Comparison of ENCODE assay signal across 1 fruit fly cellular context in genomic region chrX:12242375-12242774, dm6.
TF ChIP-seq lines count a peak whose summit lies in the region.

No protein-coding gene starts in this region.

TF ChIP-seq in whole organism, embryonic, 481 proteins besides CTCF, POLR2A, EP300 and RAD21 (continued from another document and continues in another):
- TF ChIP-seq CG11504 (tag; optimal IDR thresholded peaks at IDR 0.05; lab: Kevin White, UChicago) = peak; percentile 78
- peak; percentile 63 for TF ChIP-seq Asciz (GFP tag; optimal IDR thresholded peaks at IDR 0.05; lab: Kevin White, UChicago)
- no peak for TF ChIP-seq lov (optimal IDR thresholded peaks at IDR 0.05; lab: Kevin White, UChicago)
- no peak for TF ChIP-seq lov (GFP tag; IDR thresholded peaks at IDR 0.05; lab: Robert Waterston, UW)
- TF ChIP-seq H2.0 (GFP tag; IDR thresholded peaks at IDR 0.05; lab: Robert Waterston, UW) = peak; percentile 17; the same call in 1 of the 2 replicates
- no peak for TF ChIP-seq Neu2 (GFP tag; optimal IDR thresholded peaks at IDR 0.05; lab: Kevin White, UChicago; ENCODE audit: borderline replicate concordance)
- TF ChIP-seq CG17829 (tag; optimal IDR thresholded peaks at IDR 0.05; lab: Kevin White, UChicago) = peak; percentile 69
- peak; percentile 31 for TF ChIP-seq bcd (GFP tag; optimal IDR thresholded peaks at IDR 0.05; lab: Kevin White, UChicago)
- TF ChIP-seq CG10274 (GFP tag; optimal IDR thresholded peaks at IDR 0.05; lab: Kevin White, UChicago) = no peak
- peak; percentile 72 for TF ChIP-seq ci (GFP tag; IDR thresholded peaks at IDR 0.05; lab: Robert Waterston, UW)
- no peak for TF ChIP-seq CG1792 (GFP tag; optimal IDR thresholded peaks at IDR 0.05; lab: Kevin White, UChicago)
- TF ChIP-seq CG3407 (GFP tag; optimal IDR thresholded peaks at IDR 0.05; lab: Kevin White, UChicago) = peak; percentile 46
- TF ChIP-seq CG6654 (GFP tag; optimal IDR thresholded peaks at IDR 0.05; lab: Kevin White, UChicago) = peak; percentile 23
- TF ChIP-seq CG10209 (GFP tag; optimal IDR thresholded peaks at IDR 0.05; lab: Kevin White, UChicago) = peak; percentile 58
- TF ChIP-seq NK7.1 (GFP tag; optimal IDR thresholded peaks at IDR 0.05; lab: Kevin White, UChicago) = no peak
- TF ChIP-seq ssp (GFP tag; IDR thresholded peaks at IDR 0.05; lab: Robert Waterston, UW) = peak; percentile 46
- TF ChIP-seq CG4424 (GFP tag; optimal IDR thresholded peaks at IDR 0.05; lab: Kevin White, UChicago) = peak; percentile 73
- TF ChIP-seq wor (GFP tag; IDR thresholded peaks at IDR 0.05; lab: Robert Waterston, UW) = peak; percentile 55; the same call in 1 of the 2 replicates
- TF ChIP-seq Rfx (GFP tag; IDR thresholded peaks at IDR 0.05; lab: Robert Waterston, UW) = no peak
- TF ChIP-seq CG6765 (GFP tag; optimal IDR thresholded peaks at IDR 0.05; lab: Kevin White, UChicago) = no peak
- TF ChIP-seq CG8359 (GFP tag; optimal IDR thresholded peaks at IDR 0.05; lab: Kevin White, UChicago; ENCODE audit: borderline replicate concordance) = no peak
- no peak for TF ChIP-seq C15 (GFP tag; IDR thresholded peaks at IDR 0.05; lab: Robert Waterston, UW)
- peak; percentile 28; the same call in 1 of the 3 replicates for TF ChIP-seq B-H1 (GFP tag; IDR thresholded peaks at IDR 0.05; lab: Robert Waterston, UW)
- peak; percentile 8 for TF ChIP-seq CG18619 (GFP tag; optimal IDR thresholded peaks at IDR 0.05; lab: Kevin White, UChicago)
- no peak for TF ChIP-seq Hmr (GFP tag; optimal IDR thresholded peaks at IDR 0.05; lab: Kevin White, UChicago)
- TF ChIP-seq Doc3 (GFP tag; IDR thresholded peaks at IDR 0.05; lab: Robert Waterston, UW; ENCODE audit: partially characterized antibody) = no peak
- TF ChIP-seq CG11723 (GFP tag; optimal IDR thresholded peaks at IDR 0.05; lab: Kevin White, UChicago) = peak; percentile 29
- no peak for TF ChIP-seq CG7786 (GFP tag; optimal IDR thresholded peaks at IDR 0.05; lab: Kevin White, UChicago)
- peak; percentile 60 for TF ChIP-seq Ssrp (tag; optimal IDR thresholded peaks at IDR 0.05; lab: Kevin White, UChicago)
- no peak for TF ChIP-seq sens-2 (GFP tag; IDR thresholded peaks at IDR 0.05; lab: Robert Waterston, UW)
- TF ChIP-seq Dll (GFP tag; IDR thresholded peaks at IDR 0.05; lab: Robert Waterston, UW; ENCODE audit: partially characterized antibody) = no peak
- no peak for TF ChIP-seq Atf3 (GFP tag; optimal IDR thresholded peaks at IDR 0.05; lab: Kevin White, UChicago)
- peak; percentile 18 for TF ChIP-seq salm (tag; optimal IDR thresholded peaks at IDR 0.05; lab: Kevin White, UChicago)
- peak; percentile 80 for TF ChIP-seq vvl (GFP tag; IDR thresholded peaks at IDR 0.05; lab: Robert Waterston, UW)
- TF ChIP-seq tin (GFP tag; optimal IDR thresholded peaks at IDR 0.05; lab: Kevin White, UChicago) = peak; percentile 58
- TF ChIP-seq nerfin-1 (tag; optimal IDR thresholded peaks at IDR 0.05; lab: Kevin White, UChicago) = peak; percentile 61
- peak; percentile 53 for TF ChIP-seq CG30403 (GFP tag; optimal IDR thresholded peaks at IDR 0.05; lab: Kevin White, UChicago)
- TF ChIP-seq jigr1 (GFP tag; IDR thresholded peaks at IDR 0.05; lab: Robert Waterston, UW) = no peak
- peak; percentile 83 for TF ChIP-seq gem (tag; optimal IDR thresholded peaks at IDR 0.05; lab: Kevin White, UChicago)
- TF ChIP-seq fru (optimal IDR thresholded peaks at IDR 0.05; lab: Kevin White, UChicago) = no peak
- no peak for TF ChIP-seq ash1 (GFP tag; optimal IDR thresholded peaks at IDR 0.05; lab: Kevin White, UChicago)
- no peak for TF ChIP-seq Camta (GFP tag; optimal IDR thresholded peaks at IDR 0.05; lab: Kevin White, UChicago)
- TF ChIP-seq prd (optimal IDR thresholded peaks at IDR 0.05; lab: Kevin White, UChicago) = no peak
- TF ChIP-seq prd (GFP tag; IDR thresholded peaks at IDR 0.05; lab: Robert Waterston, UW) = peak; percentile 71; the same call in 2 of the 3 replicates
- TF ChIP-seq NC2α (GFP tag; optimal IDR thresholded peaks at IDR 0.05; lab: Kevin White, UChicago) = no peak
- peak; percentile 29 for TF ChIP-seq CG13775 (GFP tag; optimal IDR thresholded peaks at IDR 0.05; lab: Kevin White, UChicago)
- TF ChIP-seq CG15514 (GFP tag; optimal IDR thresholded peaks at IDR 0.05; lab: Kevin White, UChicago) = no peak
- no peak for TF ChIP-seq CG13296 (GFP tag; optimal IDR thresholded peaks at IDR 0.05; lab: Kevin White, UChicago)
- TF ChIP-seq chinmo (GFP tag; IDR thresholded peaks at IDR 0.05; lab: Robert Waterston, UW; ENCODE audit: partially characterized antibody) = no peak
- peak; percentile 75 for TF ChIP-seq CG12391 (tag; optimal IDR thresholded peaks at IDR 0.05; lab: Kevin White, UChicago)
- no peak for TF ChIP-seq sima (GFP tag; optimal IDR thresholded peaks at IDR 0.05; lab: Kevin White, UChicago)
- no peak for TF ChIP-seq CG6683 (GFP tag; optimal IDR thresholded peaks at IDR 0.05; lab: Kevin White, UChicago)
- TF ChIP-seq CG15479 (GFP tag; optimal IDR thresholded peaks at IDR 0.05; lab: Kevin White, UChicago) = no peak
- no peak for TF ChIP-seq scrt (GFP tag; optimal IDR thresholded peaks at IDR 0.05; lab: Kevin White, UChicago)
- peak; percentile 59 for TF ChIP-seq tap (tag; optimal IDR thresholded peaks at IDR 0.05; lab: Kevin White, UChicago)
- TF ChIP-seq hkb (optimal IDR thresholded peaks at IDR 0.05; lab: Kevin White, UChicago) = no peak
- TF ChIP-seq hkb (GFP tag; IDR thresholded peaks at IDR 0.05; lab: Robert Waterston, UW) = peak; percentile 62
- no peak for TF ChIP-seq nom (GFP tag; optimal IDR thresholded peaks at IDR 0.05; lab: Kevin White, UChicago)
- TF ChIP-seq HLH3B (GFP tag; IDR thresholded peaks at IDR 0.05; lab: Robert Waterston, UW) = peak; percentile 79
- no peak for TF ChIP-seq CG11696 (GFP tag; IDR thresholded peaks at IDR 0.05; lab: Robert Waterston, UW)
- TF ChIP-seq Sox102F (GFP tag; optimal IDR thresholded peaks at IDR 0.05; lab: Kevin White, UChicago) = peak; percentile 81
- TF ChIP-seq Fer1 (GFP tag; optimal IDR thresholded peaks at IDR 0.05; lab: Kevin White, UChicago) = peak; percentile 19
- no peak for TF ChIP-seq CG3838 (GFP tag; optimal IDR thresholded peaks at IDR 0.05; lab: Kevin White, UChicago)
- TF ChIP-seq onecut (GFP tag; IDR thresholded peaks at IDR 0.05; lab: Robert Waterston, UW) = no peak
- TF ChIP-seq Fer2 (tag; optimal IDR thresholded peaks at IDR 0.05; lab: Kevin White, UChicago) = no peak
- no peak for TF ChIP-seq p53 (GFP tag; optimal IDR thresholded peaks at IDR 0.05; lab: Kevin White, UChicago)
- TF ChIP-seq Optix (GFP tag; IDR thresholded peaks at IDR 0.05; lab: Robert Waterston, UW) = peak; percentile 18; the same call in 1 of the 3 replicates
- peak; percentile 28 for TF ChIP-seq sd (tag; optimal IDR thresholded peaks at IDR 0.05; lab: Kevin White, UChicago)
- TF ChIP-seq jing (GFP tag; optimal IDR thresholded peaks at IDR 0.05; lab: Kevin White, UChicago) = peak; percentile 28
- TF ChIP-seq danr (GFP tag; IDR thresholded peaks at IDR 0.05; lab: Robert Waterston, UW) = no peak
- TF ChIP-seq gce (GFP tag; IDR thresholded peaks at IDR 0.05; lab: Robert Waterston, UW) = peak; percentile 55; the same call in 2 of the 3 replicates
- TF ChIP-seq CG1603 (tag; optimal IDR thresholded peaks at IDR 0.05; lab: Kevin White, UChicago) = peak; percentile 27
- TF ChIP-seq HHEX (GFP tag; optimal IDR thresholded peaks at IDR 0.05; lab: Kevin White, UChicago) = peak; percentile 29
- TF ChIP-seq stc (GFP tag; IDR thresholded peaks at IDR 0.05; lab: Robert Waterston, UW) = peak; percentile 58; the same call in 1 of the 2 replicates
- peak; percentile 11 for TF ChIP-seq Lhr (GFP tag; optimal IDR thresholded peaks at IDR 0.05; lab: Kevin White, UChicago)
- TF ChIP-seq caup (GFP tag; optimal IDR thresholded peaks at IDR 0.05; lab: Kevin White, UChicago; ENCODE audit: severe bottlenecking) = no peak
- TF ChIP-seq CG31388 (GFP tag; optimal IDR thresholded peaks at IDR 0.05; lab: Kevin White, UChicago) = no peak
- TF ChIP-seq MBD-R2 (GFP tag; IDR thresholded peaks at IDR 0.05; lab: Robert Waterston, UW) = 0 out of 2 replicates have a peak, but pooled peaks have one; percentile 5
- TF ChIP-seq org-1 (GFP tag; optimal IDR thresholded peaks at IDR 0.05; lab: Kevin White, UChicago) = no peak
- TF ChIP-seq CG7839 (tag; optimal IDR thresholded peaks at IDR 0.05; lab: Kevin White, UChicago) = peak; percentile 73
- no peak for TF ChIP-seq Hand (GFP tag; optimal IDR thresholded peaks at IDR 0.05; lab: Kevin White, UChicago)
- TF ChIP-seq gro (GFP tag; optimal IDR thresholded peaks at IDR 0.05; lab: Kevin White, UChicago) = no peak
- TF ChIP-seq dm (GFP tag; optimal IDR thresholded peaks at IDR 0.05; lab: Kevin White, UChicago) = no peak
- peak; percentile 15 for TF ChIP-seq Hsf (GFP tag; optimal IDR thresholded peaks at IDR 0.05; lab: Kevin White, UChicago)
- 0 out of 2 replicates have a peak, but pooled peaks have one; percentile 6 for TF ChIP-seq CG5953 (GFP tag; IDR thresholded peaks at IDR 0.05; lab: Robert Waterston, UW)
- TF ChIP-seq row (GFP tag; IDR thresholded peaks at IDR 0.05; lab: Robert Waterston, UW) = peak; percentile 68
- TF ChIP-seq stwl (tag; optimal IDR thresholded peaks at IDR 0.05; lab: Kevin White, UChicago) = no peak
- peak; percentile 54 for TF ChIP-seq CG13424 (tag; optimal IDR thresholded peaks at IDR 0.05; lab: Kevin White, UChicago)
- peak in 1 of 3 experiments; percentile 65 for TF ChIP-seq lola (GFP tag; optimal IDR thresholded peaks at IDR 0.05; lab: Kevin White, UChicago)
- TF ChIP-seq Drgx (GFP tag; IDR thresholded peaks at IDR 0.05; lab: Robert Waterston, UW) = no peak
- no peak for TF ChIP-seq Bteb2 (GFP tag; optimal IDR thresholded peaks at IDR 0.05; lab: Kevin White, UChicago)
- no peak for TF ChIP-seq pb (GFP tag; optimal IDR thresholded peaks at IDR 0.05; lab: Kevin White, UChicago)
- peak; percentile 42 for TF ChIP-seq CG6813 (GFP tag; optimal IDR thresholded peaks at IDR 0.05; lab: Kevin White, UChicago)
- TF ChIP-seq twi (tag; optimal IDR thresholded peaks at IDR 0.05; lab: Kevin White, UChicago) = peak; percentile 17
- TF ChIP-seq Aef1 (GFP tag; IDR thresholded peaks at IDR 0.05; lab: Robert Waterston, UW) = no peak
- TF ChIP-seq esg (GFP tag; conservative IDR thresholded peaks at IDR 0.05; lab: Robert Waterston, UW) = peak; percentile 20; the same call in 1 of the 2 replicates
- TF ChIP-seq NfI (GFP tag; optimal IDR thresholded peaks at IDR 0.05; lab: Kevin White, UChicago) = no peak
- no peak for TF ChIP-seq CrebB (tag; optimal IDR thresholded peaks at IDR 0.05; lab: Kevin White, UChicago)
- peak; percentile 68 for TF ChIP-seq ATbp (GFP tag; optimal IDR thresholded peaks at IDR 0.05; lab: Kevin White, UChicago)
- no peak for TF ChIP-seq CG2199 (GFP tag; IDR thresholded peaks at IDR 0.05; lab: Robert Waterston, UW)
- TF ChIP-seq CG8478 (optimal IDR thresholded peaks at IDR 0.05; lab: Kevin White, UChicago) = no peak
- peak; percentile 55; the same call in 1 of the 2 replicates for TF ChIP-seq ttk (GFP tag; IDR thresholded peaks at IDR 0.05; lab: Robert Waterston, UW)
- TF ChIP-seq GATAe (GFP tag; conservative IDR thresholded peaks at IDR 0.05; lab: Robert Waterston, UW) = no peak
- TF ChIP-seq mld (GFP tag; IDR thresholded peaks at IDR 0.05; lab: Robert Waterston, UW; ENCODE audit: partially characterized antibody) = no peak
- TF ChIP-seq fd102C (GFP tag; optimal IDR thresholded peaks at IDR 0.05; lab: Kevin White, UChicago) = no peak
- TF ChIP-seq Mes4 (GFP tag; optimal IDR thresholded peaks at IDR 0.05; lab: Kevin White, UChicago) = no peak
- no peak for TF ChIP-seq CG16863 (GFP tag; optimal IDR thresholded peaks at IDR 0.05; lab: Kevin White, UChicago)
- TF ChIP-seq CG31441 (GFP tag; IDR thresholded peaks at IDR 0.05; lab: Robert Waterston, UW) = peak; percentile 64
- no peak for TF ChIP-seq CG7928 (GFP tag; optimal IDR thresholded peaks at IDR 0.05; lab: Kevin White, UChicago)
- peak; percentile 65 for TF ChIP-seq Ptx1 (GFP tag; IDR thresholded peaks at IDR 0.05; lab: Robert Waterston, UW)
- TF ChIP-seq Kr (GFP tag; optimal IDR thresholded peaks at IDR 0.05; lab: Kevin White, UChicago) = no peak
- peak; percentile 40 for TF ChIP-seq Hr3 (GFP tag; optimal IDR thresholded peaks at IDR 0.05; lab: Kevin White, UChicago)
- no peak for TF ChIP-seq CG4360 (GFP tag; IDR thresholded peaks at IDR 0.05; lab: Robert Waterston, UW)
- TF ChIP-seq Bgb (GFP tag; IDR thresholded peaks at IDR 0.05; lab: Robert Waterston, UW; ENCODE audit: partially characterized antibody) = no peak
- TF ChIP-seq CG13287 (GFP tag; IDR thresholded peaks at IDR 0.05; lab: Robert Waterston, UW; ENCODE audit: partially characterized antibody) = no peak
- TF ChIP-seq PHDP (tag; optimal IDR thresholded peaks at IDR 0.05; lab: Kevin White, UChicago) = peak; percentile 60
- no peak for TF ChIP-seq klu (GFP tag; IDR thresholded peaks at IDR 0.05; lab: Robert Waterston, UW)
- TF ChIP-seq Hr39 (optimal IDR thresholded peaks at IDR 0.05; lab: Kevin White, UChicago) = no peak
- TF ChIP-seq CG2678 (tag; optimal IDR thresholded peaks at IDR 0.05; lab: Kevin White, UChicago) = peak; percentile 66
- TF ChIP-seq dysf (GFP tag; IDR thresholded peaks at IDR 0.05; lab: Robert Waterston, UW) = peak; percentile 57; the same call in 2 of the 3 replicates
- no peak for TF ChIP-seq Meics (GFP tag; optimal IDR thresholded peaks at IDR 0.05; lab: Kevin White, UChicago)
- no peak for TF ChIP-seq inv (GFP tag; IDR thresholded peaks at IDR 0.05; lab: Robert Waterston, UW; ENCODE audit: partially characterized antibody)
- 0 out of 2 replicates have a peak, but pooled peaks have one; percentile 38 for TF ChIP-seq CG1024 (GFP tag; IDR thresholded peaks at IDR 0.05; lab: Robert Waterston, UW)
- TF ChIP-seq sim (GFP tag; IDR thresholded peaks at IDR 0.05; lab: Robert Waterston, UW) = peak; percentile 40; the same call in 1 of the 2 replicates
- peak; percentile 11 for TF ChIP-seq kah (GFP tag; optimal IDR thresholded peaks at IDR 0.05; lab: Kevin White, UChicago)
- TF ChIP-seq CG3163 (GFP tag; optimal IDR thresholded peaks at IDR 0.05; lab: Kevin White, UChicago) = no peak
- TF ChIP-seq CG32772 (GFP tag; IDR thresholded peaks at IDR 0.05; lab: Robert Waterston, UW) = peak; percentile 66; the same call in 1 of the 2 replicates
- peak; percentile 14 for TF ChIP-seq cg (GFP tag; optimal IDR thresholded peaks at IDR 0.05; lab: Kevin White, UChicago)
- peak; percentile 43 for TF ChIP-seq ind (GFP tag; optimal IDR thresholded peaks at IDR 0.05; lab: Kevin White, UChicago)
- TF ChIP-seq H15 (GFP tag; IDR thresholded peaks at IDR 0.05; lab: Robert Waterston, UW) = peak; percentile 64; the same call in 2 of the 3 replicates
- no peak for TF ChIP-seq slp2 (GFP tag; optimal IDR thresholded peaks at IDR 0.05; lab: Kevin White, UChicago)
- TF ChIP-seq jumu (GFP tag; optimal IDR thresholded peaks at IDR 0.05; lab: Kevin White, UChicago) = no peak
